Worm (Caenorhabditis elegans): ENCODE data around the gene C55A1.4.
"Not testable (repeated sequence)": the region's sequence is repeated elsewhere in the genome, so short reads cannot be mapped to it uniquely, and the experiment has no call there.

The C55A1.4 gene

ce11 chrV:15605045-15605444 lies 38.0 kb downstream of the C55A1.4 start, which contains the start of gene fbxa-154:
TSS of gene fbxa-154 (minus strand) at chrV:15605145.
- no peak for TF ChIP-seq dao-5 (tag; optimal IDR thresholded peaks at IDR 0.05)
- no peak for TF ChIP-seq him-1 (tag; optimal IDR thresholded peaks at IDR 0.05)
- TF ChIP-seq W03F9.2 (tag; optimal IDR thresholded peaks at IDR 0.05): no peak

ce11 chrV:15602253-15602652 lies 40.8 kb downstream of the C55A1.4 start, which contains the start of gene fbxa-152:
TSS of gene fbxa-152 (minus strand) at chrV:15602353.
- TF ChIP-seq dao-5 (tag; optimal IDR thresholded peaks at IDR 0.05) (no peak), W03F9.2 (tag; optimal IDR thresholded peaks at IDR 0.05) (no peak), him-1 (tag; optimal IDR thresholded peaks at IDR 0.05) (no peak)

ce11 chrV:15599762-15600161 lies 43.3 kb downstream of the C55A1.4 start, which contains the start of gene B0391.14:
TSS of gene B0391.14 (minus strand) at chrV:15599862.
- not testable (repeated sequence) for TF ChIP-seq dao-5, him-1, W03F9.2 (tag; optimal IDR thresholded peaks at IDR 0.05)

ce11 chrV:15594573-15594972 lies 48.5 kb downstream of the C55A1.4 start, which contains the start of gene fbxa-139:
TSS of gene fbxa-139 (minus strand) at chrV:15594673.
- TF ChIP-seq W03F9.2 (tag; optimal IDR thresholded peaks at IDR 0.05): no peak
- TF ChIP-seq him-1 (tag; optimal IDR thresholded peaks at IDR 0.05): no peak
- TF ChIP-seq dao-5 (tag; optimal IDR thresholded peaks at IDR 0.05): no peak
